Worm (Caenorhabditis elegans) whole organism, L4 larva: Measurements from ENCODE around the gene F38B6.2.

ENCODE experiments used
- T26A8.4 ChIP-seq: fragments of 200-800 bp; sonication (Bioruptor generic); IDR thresholded peaks from 2 replicates; pipeline ENCODE4 v1.3.6; 2022; ENCODE audit warnings: missing genetic modification characterization, missing compliant biosample characterization
- Y105C5A.15 ChIP-seq: fragments of 200-800 bp; sonication (Bioruptor generic); IDR thresholded peaks from 2 replicates; pipeline ENCODE4 v1.3.6; 2022; ENCODE audit warnings: missing genetic modification characterization, missing compliant biosample characterization
- Y5F2A.4 ChIP-seq: fragments of 200-800 bp; sonication (Bioruptor generic); optimal IDR thresholded peaks from 2 replicates; lab custom pipeline; 2018; ENCODE audit warnings: mild to moderate bottlenecking, missing genetic modification characterization, missing compliant biosample characterization
- Y75B8A.6 ChIP-seq: fragments of 200-800 bp; sonication (Bioruptor generic); IDR thresholded peaks from 2 replicates; pipeline ENCODE4 v1.3.6; 2022; ENCODE audit warnings: missing genetic modification reagents, missing genetic modification characterization, missing compliant biosample characterization
- aly-2 ChIP-seq: sonication (generic microtip); optimal IDR thresholded peaks from 2 replicates; lab custom pipeline; 2018; ENCODE audit warnings: missing biosample characterization, missing genetic modification characterization
- ceh-32 ChIP-seq: sonication (generic microtip); optimal IDR thresholded peaks from 2 replicates; lab custom pipeline; 2016; ENCODE audit warnings: mild to moderate bottlenecking, missing genetic modification characterization, missing compliant biosample characterization; ENCODE audit not compliant: poor library complexity
- ceh-44 ChIP-seq: fragments of 200-800 bp; sonication (Bioruptor generic); IDR thresholded peaks from 2 replicates; pipeline ENCODE4 v1.3.6; 2022; ENCODE audit warnings: missing genetic modification reagents, missing genetic modification characterization, missing compliant biosample characterization
- daf-16 ChIP-seq, 3 experiments: sonication (generic microtip); optimal IDR thresholded peaks; 2 replicates each; lab custom pipeline; 2016 to 2017; ENCODE audit warnings: missing genetic modification characterization in 3 of 3, missing genetic modification reagents in 3 of 3, mild to moderate bottlenecking in 2 of 3, missing compliant biosample characterization in 2 of 3, missing biosample characterization in 1 of 3, moderate library complexity in 1 of 3
- daf-8 ChIP-seq: fragments of 200-800 bp; sonication (Bioruptor generic); IDR thresholded peaks from 2 replicates; pipeline ENCODE4 v1.3.6; 2022; ENCODE audit warnings: missing genetic modification characterization, missing compliant biosample characterization
- dmd-6 ChIP-seq: fragments of 200-800 bp; sonication (Bioruptor generic); IDR thresholded peaks from 2 replicates; pipeline ENCODE4 v1.3.6; 2022; ENCODE audit warnings: missing genetic modification reagents, missing genetic modification characterization, missing compliant biosample characterization
- dve-1 ChIP-seq: sonication (generic microtip); optimal IDR thresholded peaks from 2 replicates; lab custom pipeline; 2017; ENCODE audit warnings: antibody characterized with exemption, mild to moderate bottlenecking, missing genetic modification characterization, missing compliant biosample characterization; ENCODE audit not compliant: insufficient read depth
- gei-8 ChIP-seq: fragments of 200-800 bp; sonication (Bioruptor generic); optimal IDR thresholded peaks from 2 replicates; lab custom pipeline; 2018; ENCODE audit warnings: mild to moderate bottlenecking, missing genetic modification characterization, missing compliant biosample characterization
- hlh-11 ChIP-seq: fragments of 200-800 bp; sonication (Bioruptor generic); optimal IDR thresholded peaks from 2 replicates; lab custom pipeline; 2018; ENCODE audit warnings: mild to moderate bottlenecking, missing genetic modification characterization, missing compliant biosample characterization
- hlh-30 ChIP-seq: sonication (generic microtip); optimal IDR thresholded peaks from 2 replicates; lab custom pipeline; 2017; ENCODE audit warnings: antibody characterized with exemption, mild to moderate bottlenecking, missing genetic modification characterization, missing compliant biosample characterization; ENCODE audit not compliant: insufficient read depth
- lin-1 ChIP-seq: fragments of 200-800 bp; sonication (Bioruptor generic); IDR thresholded peaks from 2 replicates; pipeline ENCODE4 v1.3.6; 2022; ENCODE audit warnings: missing genetic modification reagents, missing genetic modification characterization, missing compliant biosample characterization
- lin-13 ChIP-seq: fragments of 150-350 bp; optimal IDR thresholded peaks from 2 replicates; lab custom pipeline; 2014; ENCODE audit warnings: missing biosample characterization, missing genetic modification reagents, missing genetic modification characterization
- lin-39 ChIP-seq: fragments of 150-350 bp; optimal IDR thresholded peaks from 2 replicates; lab custom pipeline; 2014; ENCODE audit warnings: missing biosample characterization, missing genetic modification reagents, missing genetic modification characterization
- lsy-2 ChIP-seq, 2 experiments: fragments of 150-350 bp in 1 of 2; sonication (generic microtip) in 1 of 2; optimal IDR thresholded peaks; 2 replicates each; lab custom pipeline; 2014 to 2017; ENCODE audit warnings: missing biosample characterization in 2 of 2, missing genetic modification characterization in 2 of 2
- madf-9 ChIP-seq: fragments of 200-800 bp; sonication (Bioruptor generic); conservative IDR thresholded peaks from 2 replicates; pipeline ENCODE4 v1.3.6; 2022; ENCODE audit warnings: missing genetic modification reagents, missing genetic modification characterization, missing compliant biosample characterization
- mdl-1 ChIP-seq, 2 experiments: fragments of 150-350 bp in 1 of 2; sonication (generic microtip) in 1 of 2; optimal IDR thresholded peaks; 2 replicates each; lab custom pipeline; 2014 to 2017; ENCODE audit warnings: missing biosample characterization in 2 of 2, missing genetic modification characterization in 2 of 2
- mep-1 ChIP-seq: fragments of 150-350 bp; sonication (generic microtip); optimal IDR thresholded peaks from 3 replicates; lab custom pipeline; 2014; ENCODE audit warnings: missing biosample characterization, missing genetic modification characterization
- mes-2 ChIP-seq: sonication (generic microtip); optimal IDR thresholded peaks from 2 replicates; lab custom pipeline; 2016; ENCODE audit warnings: missing genotype, mild to moderate bottlenecking, missing genetic modification characterization, missing compliant biosample characterization; ENCODE audit not compliant: poor library complexity, severe bottlenecking
- mxl-2 ChIP-seq: fragments of 200-800 bp; sonication (Bioruptor generic); conservative IDR thresholded peaks from 2 replicates; pipeline ENCODE4 v1.3.6; 2022; ENCODE audit warnings: missing genetic modification reagents, missing genetic modification characterization, missing compliant biosample characterization
- mxl-3 ChIP-seq: fragments of 200-800 bp; sonication (Bioruptor generic); optimal IDR thresholded peaks from 2 replicates; lab custom pipeline; 2018; ENCODE audit warnings: mild to moderate bottlenecking, missing genetic modification characterization, missing compliant biosample characterization
- nhr-10 ChIP-seq: fragments of 150-350 bp; optimal IDR thresholded peaks from 2 replicates; lab custom pipeline; 2014; ENCODE audit warnings: missing biosample characterization, missing genetic modification characterization
- nhr-111 ChIP-seq: fragments of 200-800 bp; sonication (Bioruptor generic); optimal IDR thresholded peaks from 2 replicates; lab custom pipeline; 2018; ENCODE audit warnings: mild to moderate bottlenecking, missing genetic modification characterization, missing compliant biosample characterization
- nhr-237 ChIP-seq: sonication (generic microtip); optimal IDR thresholded peaks from 2 replicates; lab custom pipeline; 2017; ENCODE audit warnings: missing biosample characterization, missing genetic modification characterization
- nhr-28 ChIP-seq: fragments of 150-350 bp; optimal IDR thresholded peaks from 2 replicates; lab custom pipeline; 2014; ENCODE audit warnings: missing biosample characterization, missing genetic modification characterization
- nhr-48 ChIP-seq: sonication (generic microtip); optimal IDR thresholded peaks from 2 replicates; lab custom pipeline; 2016; ENCODE audit warnings: mild to moderate bottlenecking, missing genetic modification characterization, missing compliant biosample characterization
- nhr-6 ChIP-seq: fragments of 150-350 bp; optimal IDR thresholded peaks from 2 replicates; lab custom pipeline; 2014; ENCODE audit warnings: missing biosample characterization, missing genetic modification characterization
- nhr-77 ChIP-seq: fragments of 150-350 bp; optimal IDR thresholded peaks from 2 replicates; lab custom pipeline; 2014; ENCODE audit warnings: missing biosample characterization, missing genetic modification characterization
- php-3 ChIP-seq: fragments of 200-800 bp; sonication (Bioruptor generic); IDR thresholded peaks from 2 replicates; pipeline ENCODE4 v1.3.6; 2022; ENCODE audit warnings: missing genetic modification reagents, missing genetic modification characterization, missing compliant biosample characterization
- pqm-1 ChIP-seq: sonication (generic microtip); optimal IDR thresholded peaks from 2 replicates; lab custom pipeline; 2017; ENCODE audit warnings: missing biosample characterization, missing genetic modification characterization
- set-16 ChIP-seq: fragments of 200-800 bp; sonication (Bioruptor generic); IDR thresholded peaks from 2 replicates; pipeline ENCODE4 v1.3.6; 2022; ENCODE audit warnings: missing genetic modification reagents, missing genetic modification characterization, missing compliant biosample characterization
- skn-1 ChIP-seq: fragments of 150-350 bp; optimal IDR thresholded peaks from 2 replicates; lab custom pipeline; 2014; ENCODE audit warnings: missing biosample characterization, missing genetic modification characterization
- snpc-1.2 ChIP-seq: fragments of 200-800 bp; sonication (Bioruptor generic); IDR thresholded peaks from 2 replicates; pipeline ENCODE4 v1.3.6; 2022; ENCODE audit warnings: missing genetic modification reagents, missing genetic modification characterization, missing compliant biosample characterization
- spr-3 ChIP-seq: fragments of 200-800 bp; sonication (Bioruptor generic); optimal IDR thresholded peaks from 2 replicates; lab custom pipeline; 2018; ENCODE audit warnings: mild to moderate bottlenecking, missing genetic modification characterization, missing compliant biosample characterization
- unc-62 ChIP-seq, 3 experiments: fragments of 150-350 bp in 1 of 3; sonication (generic microtip); optimal IDR thresholded peaks in 2 of 3; peaks in 1 of 3; 1 replicate in 1 of 3; 2 replicates in 2 of 3; lab custom pipeline; 2014 to 2017; ENCODE audit warnings: missing biosample characterization in 3 of 3, missing genetic modification characterization in 3 of 3, missing genetic modification reagents in 3 of 3, missing genotype in 1 of 3
- zfp-3 ChIP-seq: fragments of 200-800 bp; sonication (Bioruptor generic); conservative IDR thresholded peaks from 2 replicates; pipeline ENCODE4 v1.3.6; 2022; ENCODE audit warnings: missing genetic modification reagents, missing genetic modification characterization, missing compliant biosample characterization
- ztf-11 ChIP-seq: fragments of 150-350 bp; optimal IDR thresholded peaks from 2 replicates; lab custom pipeline; 2014; ENCODE audit warnings: missing biosample characterization, missing genetic modification characterization

F38B6.2 gene

DNA sequence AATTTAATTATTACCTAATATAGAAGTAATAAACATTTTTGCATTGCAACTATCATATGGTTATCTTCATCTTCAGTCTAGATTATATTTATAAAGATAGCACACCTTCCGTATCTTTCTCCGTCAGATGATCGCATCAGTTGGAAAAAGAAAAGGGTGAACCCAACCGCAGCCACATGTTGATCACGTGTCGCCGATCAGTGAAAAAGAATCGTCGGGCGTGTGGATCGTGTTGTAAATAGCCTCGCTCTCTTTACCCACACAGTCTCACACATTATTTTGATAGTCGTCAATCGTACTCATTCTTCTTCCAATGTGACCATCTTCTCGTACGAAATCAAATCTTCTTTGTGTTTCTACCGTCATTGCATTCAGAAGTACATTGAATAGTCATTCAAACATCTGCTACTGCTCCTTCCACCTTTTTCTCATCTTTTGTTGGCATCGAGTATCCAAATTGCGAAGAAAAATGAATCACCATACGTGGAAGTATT is 45.6 kb downstream of the F38B6.2 start (continued):
- peak; percentile 83 for TF ChIP-seq nhr-10 (tag; lab: Kevin White, UChicago)
- peak; percentile 9 for TF ChIP-seq ceh-32 (tag; lab: Kevin White, UChicago)
- TF ChIP-seq gei-8: peak; percentile 97
- peak; percentile 82 for TF ChIP-seq lin-13
- no peak for TF ChIP-seq aly-2 (tag; lab: Kevin White, UChicago)
- TF ChIP-seq nhr-111 (GFP tag; lab: Kevin White, UChicago): no peak
- peak; percentile 97 for TF ChIP-seq T26A8.4 (GFP tag; lab: Robert Waterston, UW)
- 0 out of 2 replicates have a peak, but pooled peaks have one; percentile 5 for TF ChIP-seq Y105C5A.15 (GFP tag; lab: Robert Waterston, UW)
- TF ChIP-seq ceh-44: no peak
- TF ChIP-seq, all 104 proteins: peak for 67

DNA sequence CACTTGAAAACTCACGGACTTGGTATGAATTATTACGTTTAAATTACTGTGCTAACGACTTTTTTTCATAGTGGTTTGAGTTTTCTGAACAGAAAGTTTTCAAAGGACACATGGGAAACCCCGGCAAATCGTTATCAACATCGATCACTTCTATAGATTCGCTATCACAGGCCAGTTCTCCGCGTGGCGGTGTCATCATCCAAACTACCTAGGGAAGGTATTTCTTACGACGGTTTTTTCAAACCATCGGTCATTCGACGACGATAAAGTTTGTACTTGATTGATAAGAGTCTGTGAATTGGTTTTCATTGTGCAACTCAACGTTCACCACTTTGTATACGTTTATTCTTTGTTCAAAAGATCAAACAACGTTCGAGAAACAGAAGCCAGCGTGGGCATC is 46.2 kb downstream of the F38B6.2 start:
- TF ChIP-seq php-3 (GFP tag; lab: Robert Waterston, UW) (peak; percentile 74), nhr-6 (no peak), hlh-30 (tag; lab: Kevin White, UChicago) (peak; percentile 72), daf-16 (GFP tag; optimal IDR thresholded peaks at IDR 0.05; lab: Kevin White, UChicago) (no peak), daf-16 (tag; optimal IDR thresholded peaks at IDR 0.05; lab: Kevin White, UChicago) (peak; percentile 80), spr-3 (GFP tag; lab: Kevin White, UChicago) (no peak), hlh-11 (tag; lab: Kevin White, UChicago) (peak; percentile 84), mdl-1 (tag; optimal IDR thresholded peaks at IDR 0.05; lab: Kevin White, UChicago) (peak in 1 of 2 experiments; percentile 99), nhr-48 (tag; lab: Kevin White, UChicago) (peak; percentile 78), dve-1 (peak; percentile 86), mep-1 (no peak), daf-8 (no peak), mxl-2 (peak; percentile 59; the same call in 1 of the 2 replicates), madf-9 (GFP tag; lab: Robert Waterston, UW) (no peak), set-16 (GFP tag; lab: Robert Waterston, UW) (no peak), nhr-77 (tag; lab: Kevin White, UChicago) (peak; percentile 52), Y5F2A.4 (GFP tag; lab: Kevin White, UChicago) (no peak), mes-2 (tag; lab: Kevin White, UChicago) (peak; percentile 17), nhr-28 (tag; lab: Kevin White, UChicago) (peak; percentile 94), lsy-2 (tag; optimal IDR thresholded peaks at IDR 0.05; lab: Kevin White, UChicago) (peak in 1 of 2 experiments; percentile 3), dmd-6 (peak; percentile 96), unc-62 (GFP tag; optimal IDR thresholded peaks at IDR 0.05 in 1 of 2; lab: Kevin White, UChicago) (no peak), unc-62 (tag; optimal IDR thresholded peaks at IDR 0.05; lab: Kevin White, UChicago) (no peak), skn-1 (tag; lab: Kevin White, UChicago) (no peak), lin-1 (0 out of 2 replicates have a peak, but pooled peaks have one; percentile 13), nhr-237 (tag; lab: Kevin White, UChicago) (no peak), zfp-3 (GFP tag; lab: Robert Waterston, UW) (no peak), lin-39 (tag; lab: Kevin White, UChicago) (no peak), snpc-1.2 (GFP tag; lab: Robert Waterston, UW) (no peak), mxl-3 (peak; percentile 88), Y75B8A.6 (no peak), ztf-11 (tag; lab: Kevin White, UChicago) (no peak), pqm-1 (tag; lab: Kevin White, UChicago) (peak; percentile 87)
